Worm (Caenorhabditis elegans) whole organism, young adult: ENCODE measurements around the gene mmaa-1.

Experiments
- Y53G8AR.9 ChIP-seq: fragments of 200-800 bp; sonication (Bioruptor generic); conservative IDR thresholded peaks from 2 replicates; pipeline ENCODE4 v1.3.6; 2022; ENCODE audit warnings: missing genetic modification reagents, missing genetic modification characterization, missing compliant biosample characterization
- ekl-4 ChIP-seq: fragments of 200-800 bp; sonication (Bioruptor generic); IDR thresholded peaks from 2 replicates; pipeline ENCODE4 v1.3.6; 2022; ENCODE audit warnings: missing genetic modification reagents, missing genetic modification characterization, missing compliant biosample characterization
- lin-35 ChIP-seq, 3 experiments: fragments of 150-350 bp in 2 of 3; sonication (generic microtip) in 1 of 3; optimal IDR thresholded peaks; 2 replicates each; lab custom pipeline; 2014 to 2018; ENCODE audit warnings: missing biosample characterization in 3 of 3, missing genetic modification characterization in 3 of 3, missing genetic modification reagents in 3 of 3
- lin-54 ChIP-seq: fragments of 200-800 bp; sonication (Bioruptor generic); optimal IDR thresholded peaks from 2 replicates; lab custom pipeline; 2018; ENCODE audit warnings: mild to moderate bottlenecking, missing genetic modification characterization, missing compliant biosample characterization
- nfya-1 ChIP-seq: sonication (generic microtip); optimal IDR thresholded peaks from 2 replicates; lab custom pipeline; 2017; ENCODE audit warnings: antibody characterized with exemption, missing compliant biosample characterization, missing genetic modification characterization, borderline replicate concordance; ENCODE audit not compliant: insufficient read depth
- nfya-2 ChIP-seq: fragments of 200-800 bp; sonication (Bioruptor generic); IDR thresholded peaks from 2 replicates; pipeline ENCODE4 v1.3.6; 2022; ENCODE audit warnings: missing genetic modification reagents, missing genetic modification characterization, missing compliant biosample characterization
- sea-2 ChIP-seq: fragments of 200-800 bp; sonication (Bioruptor generic); IDR thresholded peaks from 2 replicates; pipeline ENCODE4 v1.3.6; 2022; ENCODE audit warnings: missing genetic modification characterization, missing compliant biosample characterization
- snpc-1.3 ChIP-seq: sonication (generic microtip); optimal IDR thresholded peaks from 2 replicates; lab custom pipeline; 2017; ENCODE audit warnings: missing genetic modification characterization, mild to moderate bottlenecking, missing compliant biosample characterization, antibody characterized with exemption, moderate library complexity, missing genotype, missing genetic modification reagents; ENCODE audit not compliant: insufficient read depth
- snpc-4 ChIP-seq, 5 experiments: fragments of 150-350 bp in 1 of 5; sonication (generic microtip) in 4 of 5; optimal IDR thresholded peaks; 2 replicates each; lab custom pipeline; 2014 to 2018; ENCODE audit warnings: missing genetic modification characterization in 5 of 5, missing biosample characterization in 3 of 5, antibody characterized with exemption in 2 of 5, mild to moderate bottlenecking in 2 of 5, missing compliant biosample characterization in 2 of 5, missing genotype in 2 of 5, moderate library complexity in 2 of 5, missing genetic modification reagents in 1 of 5

DNA sequence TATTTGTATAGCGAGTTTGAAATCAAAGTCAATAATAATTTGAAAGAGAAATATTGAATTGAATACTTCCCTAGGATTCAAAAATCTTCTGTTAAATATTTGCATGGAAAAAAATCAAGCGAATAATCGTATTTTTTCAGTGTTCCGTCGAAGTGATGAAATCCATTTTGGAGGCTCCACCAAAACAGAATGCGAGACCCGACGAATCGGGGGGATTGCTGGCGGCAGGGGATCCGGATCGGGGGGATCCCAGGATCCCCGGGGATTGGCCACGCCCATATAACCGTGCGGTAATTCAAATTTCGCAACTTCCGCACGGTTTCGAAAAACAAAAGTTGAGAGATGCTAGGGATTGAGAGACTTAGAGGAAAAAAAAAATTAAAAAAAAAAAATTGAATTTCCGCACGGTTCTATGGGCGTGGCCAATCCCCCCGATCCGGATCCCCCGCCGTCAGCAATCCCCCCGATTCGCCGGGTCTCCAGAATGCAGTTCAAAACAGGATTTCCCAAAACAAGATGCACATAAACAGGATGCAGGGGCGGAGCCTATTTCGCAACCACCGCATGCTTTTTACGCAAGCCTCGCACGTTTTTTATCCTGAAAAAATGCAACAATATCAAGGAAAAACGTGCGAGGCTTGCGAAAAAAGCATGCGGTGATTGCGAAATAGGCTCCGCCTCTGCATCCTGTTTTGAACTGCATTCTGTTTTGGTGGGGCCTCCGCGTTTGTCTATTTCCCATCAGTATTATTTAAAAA, 21.9 kb upstream of the mmaa-1 start, which contains the start of gene F10E7.11:
- TF ChIP-seq nfya-2 (no peak), nfya-1 (tag; lab: Kevin White, UChicago) (no peak), lin-54 (GFP tag; lab: Kevin White, UChicago) (no peak), ekl-4 (GFP tag; lab: Robert Waterston, UW) (no peak; the same call in 1 of the 2 replicates), sea-2 (no peak), snpc-1.3 (no peak), snpc-4 (GFP tag; optimal IDR thresholded peaks at IDR 0.05; lab: Kevin White, UChicago) (no peak), snpc-4 (tag; optimal IDR thresholded peaks at IDR 0.05; lab: Kevin White, UChicago) (peak in 2 of 4 experiments; percentile 33 to 34), lin-35 (GFP tag; optimal IDR thresholded peaks at IDR 0.05; lab: Kevin White, UChicago) (no peak), Y53G8AR.9 (0 out of 2 replicates have a peak, but pooled peaks have one; percentile 31)
